Worm (Caenorhabditis elegans) whole organism, mixed stage, embryonic: ENCODE measurements around the gene K02E7.1.
"Not testable (repeated sequence)": the region's sequence is repeated elsewhere in the genome, so short reads cannot be mapped to it uniquely, and the experiment has no call there.

Experiments
- mab-5 ChIP-seq: fragments of 150-350 bp; optimal IDR thresholded peaks from 2 replicates; lab custom pipeline; 2014; ENCODE audit warnings: missing biosample characterization, missing genetic modification characterization
- nhr-237 ChIP-seq: fragments of 150-350 bp; optimal IDR thresholded peaks from 2 replicates; lab custom pipeline; 2014; ENCODE audit warnings: missing biosample characterization, missing genetic modification characterization
- pha-4 ChIP-seq: fragments of 150-350 bp; optimal IDR thresholded peaks from 2 replicates; lab custom pipeline; 2018; ENCODE audit warnings: missing biosample characterization, missing genetic modification reagents, missing genetic modification characterization
- snpc-4 ChIP-seq: fragments of 150-350 bp; optimal IDR thresholded peaks from 2 replicates; lab custom pipeline; 2014; ENCODE audit warnings: missing biosample characterization, missing genetic modification characterization
- sptf-1 ChIP-seq: sonication (generic microtip); optimal IDR thresholded peaks from 2 replicates; lab custom pipeline; 2017; ENCODE audit warnings: mild to moderate bottlenecking, missing genetic modification characterization, moderate library complexity, missing compliant biosample characterization

- not testable (repeated sequence) for TF ChIP-seq snpc-4, mab-5, pha-4, sptf-1, nhr-237 (tag; lab: Kevin White, UChicago)
Measured at ce11 chrII:1054724-1055123, 28.2 kb upstream of the K02E7.1 start, which contains the start of gene K02E7.7.
